Worm (Caenorhabditis elegans) whole organism, L2 larva: ENCODE data around the gene efn-4.

Experiments used
- ama-1 ChIP-seq: fragments of 150-350 bp; optimal IDR thresholded peaks from 2 replicates; lab custom pipeline; 2018; ENCODE audit warnings: inconsistent platforms
- dmd-4 ChIP-seq: sonication (generic microtip); optimal IDR thresholded peaks from 2 replicates; lab custom pipeline; 2017; ENCODE audit warnings: missing biosample characterization, missing genetic modification characterization
- elt-1 ChIP-seq: fragments of 150-350 bp; optimal IDR thresholded peaks from 2 replicates; lab custom pipeline; 2014; ENCODE audit warnings: missing biosample characterization, missing genetic modification characterization
- elt-3 ChIP-seq: sonication (generic microtip); optimal IDR thresholded peaks from 2 replicates; lab custom pipeline; 2017; ENCODE audit warnings: missing biosample characterization, missing genetic modification characterization
- lin-11 ChIP-seq: fragments of 150-350 bp; sonication (generic microtip); optimal IDR thresholded peaks from 2 replicates; lab custom pipeline; 2014; ENCODE audit warnings: missing biosample characterization, missing genetic modification characterization, inconsistent platforms, mixed read lengths
- mbf-1 ChIP-seq: sonication (generic microtip); optimal IDR thresholded peaks from 2 replicates; lab custom pipeline; 2017; ENCODE audit warnings: missing biosample characterization, missing genetic modification characterization
- skn-1 ChIP-seq: sonication (generic microtip); optimal IDR thresholded peaks from 2 replicates; lab custom pipeline; 2017; ENCODE audit warnings: missing biosample characterization, missing genetic modification characterization
- sma-9 ChIP-seq, 2 experiments: fragments of 150-350 bp in 1 of 2; sonication (generic microtip) in 1 of 2; optimal IDR thresholded peaks; 2 replicates each; lab custom pipeline; 2014 to 2016; ENCODE audit warnings: missing genetic modification characterization in 2 of 2, mild to moderate bottlenecking in 1 of 2, missing biosample characterization in 1 of 2, missing compliant biosample characterization in 1 of 2, missing genetic modification reagents in 1 of 2, moderate library complexity in 1 of 2
- unc-39 ChIP-seq: fragments of 150-350 bp; optimal IDR thresholded peaks from 2 replicates; lab custom pipeline; 2014; ENCODE audit warnings: missing biosample characterization, missing genetic modification characterization
- unc-55 ChIP-seq: fragments of 150-350 bp; sonication (generic microtip); optimal IDR thresholded peaks from 3 replicates; lab custom pipeline; 2014; ENCODE audit warnings: missing biosample characterization, missing genetic modification reagents, missing genetic modification characterization
- unc-62 ChIP-seq: fragments of 150-350 bp; optimal IDR thresholded peaks from 2 replicates; lab custom pipeline; 2014; ENCODE audit warnings: missing biosample characterization, missing genetic modification reagents, missing genetic modification characterization
- zag-1 ChIP-seq: fragments of 150-350 bp; optimal IDR thresholded peaks from 2 replicates; lab custom pipeline; 2014; ENCODE audit warnings: missing biosample characterization, missing genetic modification characterization
- ztf-11 ChIP-seq: sonication (generic microtip); optimal IDR thresholded peaks from 2 replicates; lab custom pipeline; 2017; ENCODE audit warnings: missing biosample characterization, missing genetic modification characterization

ce11 chrIV:554005-554404, 5.0 kb upstream of the efn-4 start:
- no peak for TF ChIP-seq elt-3 (tag; lab: Kevin White, UChicago)
- TF ChIP-seq mbf-1 (tag; lab: Kevin White, UChicago): no peak
- no peak for TF ChIP-seq elt-1 (tag; lab: Kevin White, UChicago)
- TF ChIP-seq sma-9 (GFP tag; optimal IDR thresholded peaks at IDR 0.05; lab: Kevin White, UChicago): no peak
- TF ChIP-seq sma-9 (tag; optimal IDR thresholded peaks at IDR 0.05; lab: Kevin White, UChicago): no peak
- no peak for TF ChIP-seq unc-55
- TF ChIP-seq zag-1: no peak
- TF ChIP-seq skn-1: no peak
- no peak for TF ChIP-seq unc-62 (GFP tag; lab: Kevin White, UChicago)
- TF ChIP-seq ama-1 (lab: Kevin White, UChicago): no peak
- no peak for TF ChIP-seq unc-39
- no peak for TF ChIP-seq lin-11 (tag; lab: Kevin White, UChicago)
- no peak for TF ChIP-seq dmd-4 (tag; lab: Kevin White, UChicago)
- TF ChIP-seq ztf-11 (tag; lab: Kevin White, UChicago): no peak
